Fruit fly (Drosophila melanogaster) whole organism, embryonic: ENCODE results near the gene CG12289.

Experiments
- ATbp ChIP-seq: fragments of 200-800 bp; sonication (Bioruptor generic); optimal IDR thresholded peaks from 2 replicates; lab custom pipeline; 2017; ENCODE audit warnings: missing biosample characterization, mild to moderate bottlenecking, missing genetic modification characterization, missing genetic modification reagents
- Aef1 ChIP-seq: fragments of 200-800 bp; sonication (Bioruptor generic); IDR thresholded peaks from 3 replicates; pipeline ENCODE4 v1.3.6; 2022; ENCODE audit warnings: missing biosample characterization, missing genetic modification characterization
- Atf6 ChIP-seq: fragments of 200-800 bp; sonication (Bioruptor generic); IDR thresholded peaks from 2 replicates; pipeline ENCODE4 v1.3.6; 2022; ENCODE audit warnings: missing biosample characterization, missing genetic modification characterization
- CG12391 ChIP-seq: fragments of 200-800 bp; sonication (Bioruptor generic); optimal IDR thresholded peaks from 3 replicates; lab custom pipeline; 2018; ENCODE audit warnings: missing biosample characterization, mild to moderate bottlenecking, missing genetic modification characterization, moderate library complexity
- CG13424 ChIP-seq: fragments of 200-800 bp; sonication (Bioruptor generic); optimal IDR thresholded peaks from 2 replicates; lab custom pipeline; 2019; ENCODE audit warnings: missing biosample characterization, mild to moderate bottlenecking, missing genetic modification characterization, moderate library complexity
- CG14014 ChIP-seq: fragments of 200-800 bp; sonication (Bioruptor generic); IDR thresholded peaks from 2 replicates; pipeline ENCODE4 v1.3.6; 2022; ENCODE audit warnings: missing biosample characterization, missing genetic modification characterization
- CG1529 ChIP-seq: fragments of 200-800 bp; sonication (Bioruptor generic); optimal IDR thresholded peaks from 3 replicates; lab custom pipeline; 2018; ENCODE audit warnings: missing biosample characterization, missing genetic modification characterization
- CG1647 ChIP-seq: fragments of 200-800 bp; sonication (Bioruptor generic); optimal IDR thresholded peaks from 3 replicates; lab custom pipeline; 2016; ENCODE audit warnings: missing biosample characterization, missing genetic modification characterization
- CG16815 ChIP-seq: fragments of 200-800 bp; sonication (Bioruptor generic); optimal IDR thresholded peaks from 3 replicates; lab custom pipeline; 2017; ENCODE audit warnings: missing biosample characterization, mild to moderate bottlenecking, missing genetic modification characterization
- CG17568 ChIP-seq: fragments of 200-800 bp; sonication (Bioruptor generic); optimal IDR thresholded peaks from 2 replicates; lab custom pipeline; 2018; ENCODE audit warnings: missing biosample characterization, mild to moderate bottlenecking, missing genetic modification characterization, moderate library complexity
- CG18011 ChIP-seq: fragments of 200-800 bp; sonication (Bioruptor generic); optimal IDR thresholded peaks from 2 replicates; lab custom pipeline; 2017; ENCODE audit warnings: missing biosample characterization, missing genetic modification characterization, mild to moderate bottlenecking, moderate library complexity, missing genotype
- CG2712 ChIP-seq: fragments of 200-800 bp; optimal IDR thresholded peaks from 3 replicates; lab custom pipeline; 2019; ENCODE audit warnings: missing biosample characterization, mild to moderate bottlenecking, missing genetic modification characterization, moderate library complexity
- CG34224 ChIP-seq: fragments of 200-800 bp; sonication (Bioruptor generic); IDR thresholded peaks from 3 replicates; pipeline ENCODE4 v1.3.6; 2022; ENCODE audit warnings: missing biosample characterization, missing genetic modification characterization; ENCODE audit not compliant: partially characterized antibody
- CG43689 ChIP-seq: fragments of 200-800 bp; sonication (Bioruptor generic); IDR thresholded peaks from 2 replicates; pipeline ENCODE4 v1.3.6; 2022; ENCODE audit warnings: missing biosample characterization, missing genetic modification characterization
- CG4424 ChIP-seq: fragments of 200-800 bp; sonication (Bioruptor generic); optimal IDR thresholded peaks from 3 replicates; lab custom pipeline; 2016; ENCODE audit warnings: missing biosample characterization, missing genetic modification characterization
- CG4707 ChIP-seq: fragments of 200-800 bp; sonication (Bioruptor generic); optimal IDR thresholded peaks from 2 replicates; lab custom pipeline; 2018; ENCODE audit warnings: missing biosample characterization, mild to moderate bottlenecking, missing genetic modification characterization, moderate library complexity
- CG6272 ChIP-seq: fragments of 200-800 bp; sonication (Bioruptor generic); IDR thresholded peaks from 2 replicates; pipeline ENCODE4 v1.3.6; 2022; ENCODE audit warnings: missing biosample characterization, missing genetic modification characterization
- CG8388 ChIP-seq: fragments of 200-800 bp; sonication (Bioruptor generic); optimal IDR thresholded peaks from 2 replicates; lab custom pipeline; 2019; ENCODE audit warnings: missing biosample characterization, mild to moderate bottlenecking, missing genetic modification characterization, moderate library complexity
- CG9797 ChIP-seq: fragments of 200-800 bp; sonication (Bioruptor generic); optimal IDR thresholded peaks from 3 replicates; lab custom pipeline; 2018; ENCODE audit warnings: missing biosample characterization, mild to moderate bottlenecking, missing genetic modification characterization
- Dad ChIP-seq: fragments of 200-800 bp; sonication (Bioruptor generic); optimal IDR thresholded peaks from 3 replicates; lab custom pipeline; 2016; ENCODE audit warnings: missing biosample characterization, missing genetic modification characterization
- Dll ChIP-seq: fragments of 200-800 bp; sonication (Bioruptor generic); IDR thresholded peaks from 4 replicates; pipeline ENCODE4 v1.3.6; 2022; ENCODE audit warnings: missing biosample characterization, missing genetic modification characterization; ENCODE audit not compliant: partially characterized antibody
- Dp ChIP-seq: fragments of 200-800 bp; sonication (Bioruptor generic); optimal IDR thresholded peaks from 2 replicates; lab custom pipeline; 2018; ENCODE audit warnings: missing biosample characterization, mild to moderate bottlenecking, missing genetic modification characterization, moderate library complexity
- Elba2 ChIP-seq: fragments of 200-800 bp; sonication (Bioruptor generic); optimal IDR thresholded peaks from 3 replicates; lab custom pipeline; 2016; ENCODE audit warnings: missing biosample characterization, missing genetic modification characterization
- Fer1 ChIP-seq: fragments of 200-800 bp; sonication (Bioruptor generic); optimal IDR thresholded peaks from 2 replicates; lab custom pipeline; 2017; ENCODE audit warnings: missing biosample characterization, mild to moderate bottlenecking, missing genetic modification characterization
- Hand ChIP-seq: fragments of 200-800 bp; sonication (Bioruptor generic); optimal IDR thresholded peaks from 2 replicates; lab custom pipeline; 2017; ENCODE audit warnings: mild to moderate bottlenecking, missing biosample characterization, missing genetic modification reagents, missing genetic modification characterization
- Lpt ChIP-seq: fragments of >200 bp; optimal IDR thresholded peaks from 2 replicates; lab custom pipeline; 2018; ENCODE audit warnings: missing biosample characterization, missing genetic modification characterization
- Mrtf ChIP-seq: fragments of 200-800 bp; sonication (Bioruptor generic); IDR thresholded peaks from 3 replicates; pipeline ENCODE4 v1.3.6; 2022; ENCODE audit warnings: missing biosample characterization, missing genetic modification characterization
- Neu2 ChIP-seq: fragments of 200-800 bp; sonication (Bioruptor generic); optimal IDR thresholded peaks from 3 replicates; lab custom pipeline; 2016; ENCODE audit warnings: missing biosample characterization, missing genetic modification characterization, borderline replicate concordance
- Nf-YB ChIP-seq: fragments of 200-800 bp; sonication (Bioruptor generic); optimal IDR thresholded peaks from 3 replicates; lab custom pipeline; 2019; ENCODE audit warnings: missing biosample characterization, mild to moderate bottlenecking, missing genetic modification characterization, moderate library complexity
- Poxn ChIP-seq: fragments of 200-800 bp; sonication (Bioruptor generic); IDR thresholded peaks from 2 replicates; pipeline ENCODE4 v1.3.6; 2022; ENCODE audit warnings: missing biosample characterization, missing genetic modification characterization
- Ravus ChIP-seq: fragments of 200-800 bp; sonication (Bioruptor generic); IDR thresholded peaks from 2 replicates; pipeline ENCODE4 v1.3.6; 2022; ENCODE audit warnings: missing biosample characterization, missing genetic modification characterization
- Spps ChIP-seq: fragments of 200-800 bp; sonication (Bioruptor generic); optimal IDR thresholded peaks from 2 replicates; lab custom pipeline; 2018; ENCODE audit warnings: missing biosample characterization, mild to moderate bottlenecking, missing genetic modification characterization
- Ssrp ChIP-seq: fragments of 200-800 bp; sonication (Bioruptor generic); optimal IDR thresholded peaks from 2 replicates; lab custom pipeline; 2018; ENCODE audit warnings: missing biosample characterization, mild to moderate bottlenecking, missing genetic modification characterization, moderate library complexity
- Xrp1 ChIP-seq: fragments of 200-800 bp; sonication (Bioruptor generic); IDR thresholded peaks from 2 replicates; pipeline ENCODE4 v1.3.6; 2022; ENCODE audit warnings: missing biosample characterization, missing genetic modification characterization
- az2 ChIP-seq: fragments of 200-800 bp; sonication (Bioruptor generic); optimal IDR thresholded peaks from 3 replicates; lab custom pipeline; 2016; ENCODE audit warnings: missing biosample characterization, missing genetic modification characterization
- bowl ChIP-seq: fragments of 200-800 bp; sonication (Bioruptor generic); IDR thresholded peaks from 2 replicates; pipeline ENCODE4 v1.3.6; 2022; ENCODE audit warnings: missing biosample characterization, missing genetic modification characterization
- cad ChIP-seq: fragments of >200 bp; optimal IDR thresholded peaks from 2 replicates; lab custom pipeline; 2017; ENCODE audit warnings: missing biosample characterization, missing genetic modification characterization
- cato ChIP-seq: fragments of 200-800 bp; sonication (Bioruptor generic); optimal IDR thresholded peaks from 2 replicates; lab custom pipeline; 2016; ENCODE audit warnings: missing biosample characterization, missing genetic modification characterization, borderline replicate concordance
- ci ChIP-seq: fragments of 200-800 bp; sonication (Bioruptor generic); IDR thresholded peaks from 3 replicates; pipeline ENCODE4 v1.3.6; 2022; ENCODE audit warnings: missing biosample characterization, missing genetic modification characterization
- dati ChIP-seq: fragments of 200-800 bp; sonication (Bioruptor generic); IDR thresholded peaks from 2 replicates; pipeline ENCODE4 v1.3.6; 2022; ENCODE audit warnings: missing biosample characterization, missing genetic modification characterization
- disco-r ChIP-seq: fragments of 200-800 bp; sonication (Bioruptor generic); optimal IDR thresholded peaks from 2 replicates; lab custom pipeline; 2016; ENCODE audit warnings: missing biosample characterization, missing genetic modification characterization
- fu2 ChIP-seq: fragments of 200-800 bp; sonication (Bioruptor generic); optimal IDR thresholded peaks from 2 replicates; lab custom pipeline; 2016; ENCODE audit warnings: missing biosample characterization, missing genetic modification characterization
- gce ChIP-seq: fragments of 200-800 bp; sonication (Bioruptor generic); IDR thresholded peaks from 3 replicates; pipeline ENCODE4 v1.3.6; 2022; ENCODE audit warnings: missing biosample characterization, missing genetic modification characterization
- gsb ChIP-seq: fragments of 200-800 bp; sonication (Bioruptor generic); IDR thresholded peaks from 2 replicates; pipeline ENCODE4 v1.3.6; 2022; ENCODE audit warnings: missing biosample characterization, missing genetic modification characterization
- inv ChIP-seq: fragments of 200-800 bp; sonication (Bioruptor generic); IDR thresholded peaks from 2 replicates; pipeline ENCODE4 v1.3.6; 2022; ENCODE audit warnings: missing biosample characterization, missing genetic modification characterization; ENCODE audit not compliant: partially characterized antibody
- knrl ChIP-seq: fragments of 200-800 bp; sonication (Bioruptor generic); IDR thresholded peaks from 3 replicates; pipeline ENCODE4 v1.3.6; 2022; ENCODE audit warnings: missing biosample characterization, missing genetic modification characterization; ENCODE audit not compliant: partially characterized antibody
- prd ChIP-seq, 3 experiments: fragments of >200 bp in 2 of 3; fragments of 200-800 bp in 1 of 3; sonication (Bioruptor generic) in 1 of 3; optimal IDR thresholded peaks in 2 of 3; IDR thresholded peaks in 1 of 3; 2 replicates in 2 of 3; 3 replicates in 1 of 3; pipeline versions ENCODE4 v1.3.6 to Lab custom; 2017 to 2022; ENCODE audit warnings: missing biosample characterization in 1 of 3, missing genetic modification characterization in 1 of 3
- stwl ChIP-seq: fragments of 200-800 bp; sonication (Bioruptor generic); optimal IDR thresholded peaks from 3 replicates; lab custom pipeline; 2018; ENCODE audit warnings: missing biosample characterization, mild to moderate bottlenecking, missing genetic modification characterization, moderate library complexity
- trh ChIP-seq: fragments of 200-800 bp; sonication (Bioruptor generic); optimal IDR thresholded peaks from 2 replicates; lab custom pipeline; 2016; ENCODE audit warnings: missing biosample characterization, missing genetic modification characterization
- zfh1 ChIP-seq: fragments of 200-800 bp; sonication (Bioruptor generic); IDR thresholded peaks from 3 replicates; pipeline ENCODE4 v1.3.6; 2022; ENCODE audit warnings: missing biosample characterization, missing genetic modification characterization

Gene CG12289

dm6 chr3L:11448935-11449334, 9.3 kb downstream of the CG12289 start (continued):
- TF ChIP-seq Hand (GFP tag; lab: Kevin White, UChicago) (no peak), Xrp1 (GFP tag; lab: Robert Waterston, UW) (peak; percentile 66), CG6272 (GFP tag; lab: Robert Waterston, UW) (0 out of 2 replicates have a peak, but pooled peaks have one; percentile 45), cato (GFP tag; lab: Kevin White, UChicago) (no peak), inv (GFP tag; lab: Robert Waterston, UW) (no peak), Dll (GFP tag; lab: Robert Waterston, UW) (no peak), Ssrp (tag; lab: Kevin White, UChicago) (peak; percentile 19), CG1647 (GFP tag; lab: Kevin White, UChicago) (peak; percentile 53), dati (GFP tag; lab: Robert Waterston, UW) (no peak), disco-r (GFP tag; lab: Kevin White, UChicago) (no peak), Spps (tag; lab: Kevin White, UChicago) (no peak), Lpt (GFP tag; lab: Kevin White, UChicago) (no peak), fu2 (peak; percentile 28), cad (GFP tag; lab: Kevin White, UChicago) (no peak), CG13424 (tag; lab: Kevin White, UChicago) (peak; percentile 36), Elba2 (GFP tag; lab: Kevin White, UChicago) (no peak), bowl (GFP tag; lab: Robert Waterston, UW) (peak; percentile 29; the same call in 1 of the 2 replicates), Atf6 (peak; percentile 65; the same call in 1 of the 2 replicates), CG8388 (peak; percentile 37), CG16815 (peak; percentile 31), CG2712 (tag; lab: Kevin White, UChicago) (peak; percentile 64), Mrtf (GFP tag; lab: Robert Waterston, UW) (0 out of 3 replicates have a peak, but pooled peaks have one; percentile 43), CG9797 (GFP tag; lab: Kevin White, UChicago) (no peak), CG18011 (GFP tag; lab: Kevin White, UChicago) (no peak), CG12391 (peak; percentile 47), knrl (no peak), Aef1 (GFP tag; lab: Robert Waterston, UW) (peak; percentile 24; the same call in 1 of the 3 replicates), gsb (GFP tag; lab: Robert Waterston, UW) (no peak), CG43689 (GFP tag; lab: Robert Waterston, UW) (no peak), ATbp (GFP tag; lab: Kevin White, UChicago) (peak; percentile 40), CG4707 (GFP tag; lab: Kevin White, UChicago) (no peak), stwl (tag; lab: Kevin White, UChicago) (no peak), Dp (no peak), CG17568 (GFP tag; lab: Kevin White, UChicago) (peak; percentile 11), trh (peak; percentile 4), CG1529 (GFP tag; lab: Kevin White, UChicago) (peak; percentile 5), Neu2 (GFP tag; lab: Kevin White, UChicago) (no peak), Nf-YB (peak; percentile 23), CG4424 (GFP tag; lab: Kevin White, UChicago) (peak; percentile 34), Fer1 (GFP tag; lab: Kevin White, UChicago) (peak; percentile 39), zfh1 (GFP tag; lab: Robert Waterston, UW) (peak; percentile 67; the same call in 2 of the 3 replicates), CG14014 (GFP tag; lab: Robert Waterston, UW) (peak; percentile 71), prd (optimal IDR thresholded peaks at IDR 0.05; lab: Kevin White, UChicago) (no peak), prd (GFP tag; IDR thresholded peaks at IDR 0.05; lab: Robert Waterston, UW) (peak; percentile 81), ci (GFP tag; lab: Robert Waterston, UW) (peak; percentile 89), az2 (GFP tag; lab: Kevin White, UChicago) (peak; percentile 59), Dad (GFP tag; lab: Kevin White, UChicago) (peak; percentile 35), CG34224 (GFP tag; lab: Robert Waterston, UW) (no peak), Poxn (GFP tag; lab: Robert Waterston, UW) (no peak), Ravus (GFP tag; lab: Robert Waterston, UW) (no peak), gce (GFP tag; lab: Robert Waterston, UW) (no peak)
